Worm (Caenorhabditis elegans) whole organism, mixed stage, embryonic: ENCODE data around the gene ptr-18.

ENCODE experiments used
- ceh-39 ChIP-seq: fragments of 150-350 bp; optimal IDR thresholded peaks from 2 replicates; lab custom pipeline; 2014; ENCODE audit warnings: missing biosample characterization, missing genetic modification characterization
- ceh-83 ChIP-seq: fragments of 200-800 bp; sonication (Bioruptor generic); optimal IDR thresholded peaks from 2 replicates; lab custom pipeline; 2018; ENCODE audit warnings: mild to moderate bottlenecking, missing genetic modification characterization, missing compliant biosample characterization
- ces-1 ChIP-seq: fragments of 150-350 bp; optimal IDR thresholded peaks from 2 replicates; lab custom pipeline; 2014; ENCODE audit warnings: missing biosample characterization, missing genetic modification reagents, missing genetic modification characterization
- elt-1 ChIP-seq: sonication (generic microtip); optimal IDR thresholded peaks from 2 replicates; lab custom pipeline; 2017; ENCODE audit warnings: missing genetic modification characterization, mild to moderate bottlenecking, missing compliant biosample characterization, antibody characterized with exemption, moderate library complexity, borderline replicate concordance; ENCODE audit not compliant: insufficient read depth
- lin-32 ChIP-seq: fragments of 200-800 bp; sonication (Bioruptor generic); optimal IDR thresholded peaks from 2 replicates; lab custom pipeline; 2018; ENCODE audit warnings: mild to moderate bottlenecking, missing genetic modification characterization, missing compliant biosample characterization
- nhr-28 ChIP-seq: fragments of 150-350 bp; optimal IDR thresholded peaks from 2 replicates; lab custom pipeline; 2014; ENCODE audit warnings: missing biosample characterization, missing genetic modification characterization
- snpc-4 ChIP-seq: fragments of 150-350 bp; optimal IDR thresholded peaks from 2 replicates; lab custom pipeline; 2014; ENCODE audit warnings: missing biosample characterization, missing genetic modification characterization
- unc-62 ChIP-seq: fragments of 150-350 bp; optimal IDR thresholded peaks from 2 replicates; lab custom pipeline; 2014; ENCODE audit warnings: missing biosample characterization, missing genetic modification reagents, missing genetic modification characterization

ce11 chrII:12990964-12991593 lies 25.7 kb downstream of the ptr-18 start:
- TF ChIP-seq nhr-28: no peak
- no peak for TF ChIP-seq elt-1 (tag; lab: Kevin White, UChicago)
- TF ChIP-seq ces-1 (GFP tag; lab: Kevin White, UChicago): no peak
- no peak for TF ChIP-seq unc-62 (GFP tag; lab: Kevin White, UChicago)
- no peak for TF ChIP-seq ceh-83 (GFP tag; lab: Kevin White, UChicago)
- TF ChIP-seq ceh-39 (tag; lab: Kevin White, UChicago): no peak
- peak; percentile 96 for TF ChIP-seq lin-32 (GFP tag; lab: Kevin White, UChicago)
- TF ChIP-seq snpc-4 (tag; lab: Kevin White, UChicago): no peak
